Worm (Caenorhabditis elegans) whole organism, young adult: ENCODE data around the gene F49E10.2.
A peak's percentile ranks its signal among the peaks of the same experiment; 100 is the strongest.

Experiments used
- B0336.3 ChIP-seq: fragments of 200-800 bp; sonication (Bioruptor generic); IDR thresholded peaks from 2 replicates; pipeline ENCODE4 v1.3.6; 2022; ENCODE audit warnings: missing genetic modification characterization, missing compliant biosample characterization
- F10E7.11 ChIP-seq: sonication (generic microtip); optimal IDR thresholded peaks from 2 replicates; lab custom pipeline; 2017; ENCODE audit warnings: mild to moderate bottlenecking, missing genetic modification characterization, moderate library complexity, missing compliant biosample characterization
- F22D6.2 ChIP-seq: sonication (generic microtip); optimal IDR thresholded peaks from 2 replicates; lab custom pipeline; 2016; ENCODE audit warnings: mild to moderate bottlenecking, missing genetic modification characterization, missing compliant biosample characterization
- F33H1.4 ChIP-seq: fragments of 200-800 bp; sonication (Bioruptor generic); IDR thresholded peaks from 2 replicates; pipeline ENCODE4 v1.3.6; 2022; ENCODE audit warnings: missing genetic modification reagents, missing genetic modification characterization, missing compliant biosample characterization
- F55B11.4 ChIP-seq: sonication (generic microtip); optimal IDR thresholded peaks from 2 replicates; lab custom pipeline; 2016; ENCODE audit warnings: missing compliant biosample characterization, missing genetic modification characterization, borderline replicate concordance; ENCODE audit not compliant: insufficient read depth
- K11D2.4 ChIP-seq: fragments of 200-800 bp; sonication (Bioruptor generic); IDR thresholded peaks from 2 replicates; pipeline ENCODE4 v1.3.6; 2022; ENCODE audit warnings: missing genetic modification reagents, missing genetic modification characterization, missing compliant biosample characterization
- Y53G8AR.9 ChIP-seq: fragments of 200-800 bp; sonication (Bioruptor generic); conservative IDR thresholded peaks from 2 replicates; pipeline ENCODE4 v1.3.6; 2022; ENCODE audit warnings: missing genetic modification reagents, missing genetic modification characterization, missing compliant biosample characterization
- ama-1 ChIP-seq, 3 experiments: fragments of 150-350 bp in 1 of 3; sonication (generic microtip) in 2 of 3; optimal IDR thresholded peaks; 2 replicates each; lab custom pipeline; 2014 to 2018; ENCODE audit warnings: missing biosample characterization in 2 of 3, missing genetic modification characterization in 2 of 3, missing genetic modification reagents in 2 of 3
- aptf-2 ChIP-seq: fragments of 200-800 bp; sonication (Bioruptor generic); conservative IDR thresholded peaks from 2 replicates; pipeline ENCODE4 v1.3.6; 2022; ENCODE audit warnings: missing genetic modification reagents, missing genetic modification characterization, missing compliant biosample characterization
- athp-1 ChIP-seq: sonication (generic microtip); optimal IDR thresholded peaks from 2 replicates; lab custom pipeline; 2017; ENCODE audit warnings: mild to moderate bottlenecking, missing genetic modification characterization, missing compliant biosample characterization
- attf-3 ChIP-seq: fragments of 200-800 bp; sonication (Bioruptor generic); conservative IDR thresholded peaks from 2 replicates; pipeline ENCODE4 v1.3.6; 2022; ENCODE audit warnings: missing genetic modification reagents, missing genetic modification characterization, missing compliant biosample characterization
- bed-1 ChIP-seq: fragments of 200-800 bp; sonication (Bioruptor generic); IDR thresholded peaks from 2 replicates; pipeline ENCODE4 v1.3.6; 2022; ENCODE audit warnings: missing genetic modification reagents, missing genetic modification characterization, missing compliant biosample characterization
- cebp-1 ChIP-seq, 2 experiments: fragments of 200-800 bp in 1 of 2; sonication (Bioruptor generic) in 1 of 2; sonication (generic microtip) in 1 of 2; IDR thresholded peaks in 1 of 2; optimal IDR thresholded peaks in 1 of 2; 2 replicates each; pipeline versions ENCODE4 v1.3.6 to Lab custom; 2017 to 2022; ENCODE audit warnings: missing compliant biosample characterization in 2 of 2, missing genetic modification characterization in 2 of 2, mild to moderate bottlenecking in 1 of 2, missing genetic modification reagents in 1 of 2, moderate library complexity in 1 of 2
- ceh-27 ChIP-seq: fragments of 200-800 bp; sonication (Bioruptor generic); optimal IDR thresholded peaks from 2 replicates; lab custom pipeline; 2018; ENCODE audit warnings: mild to moderate bottlenecking, missing genetic modification characterization, moderate library complexity, missing compliant biosample characterization
- ceh-40 ChIP-seq: fragments of 200-800 bp; sonication (Bioruptor generic); IDR thresholded peaks from 2 replicates; pipeline ENCODE4 v1.3.6; 2022; ENCODE audit warnings: missing genetic modification characterization, missing compliant biosample characterization
- chd-7 ChIP-seq: sonication (generic microtip); optimal IDR thresholded peaks from 2 replicates; lab custom pipeline; 2016; ENCODE audit warnings: mild to moderate bottlenecking, missing genetic modification characterization, moderate library complexity, missing compliant biosample characterization
- dpff-1 ChIP-seq: sonication (generic microtip); optimal IDR thresholded peaks from 2 replicates; lab custom pipeline; 2017; ENCODE audit warnings: mild to moderate bottlenecking, missing genetic modification characterization, missing compliant biosample characterization
- efl-1 ChIP-seq: fragments of 150-350 bp; optimal IDR thresholded peaks from 2 replicates; lab custom pipeline; 2014; ENCODE audit warnings: missing biosample characterization, missing genetic modification reagents, missing genetic modification characterization
- egl-18 ChIP-seq: fragments of 200-800 bp; sonication (Bioruptor generic); IDR thresholded peaks from 2 replicates; pipeline ENCODE4 v1.3.6; 2022; ENCODE audit warnings: missing genetic modification reagents, missing genetic modification characterization, missing compliant biosample characterization
- egl-44 ChIP-seq: fragments of 200-800 bp; sonication (Bioruptor generic); IDR thresholded peaks from 2 replicates; pipeline ENCODE4 v1.3.6; 2022; ENCODE audit warnings: missing genetic modification reagents, missing genetic modification characterization, missing compliant biosample characterization
- ets-4 ChIP-seq: fragments of 200-800 bp; sonication (Bioruptor generic); optimal IDR thresholded peaks from 2 replicates; lab custom pipeline; 2018; ENCODE audit warnings: mild to moderate bottlenecking, missing genetic modification characterization, missing compliant biosample characterization
- hlh-12 ChIP-seq: sonication (generic microtip); optimal IDR thresholded peaks from 2 replicates; lab custom pipeline; 2016; ENCODE audit warnings: missing genetic modification characterization, missing compliant biosample characterization
- hlh-26 ChIP-seq: fragments of 200-800 bp; sonication (Bioruptor generic); conservative IDR thresholded peaks from 2 replicates; pipeline ENCODE4 v1.3.6; 2022; ENCODE audit warnings: missing genetic modification reagents, missing genetic modification characterization, missing compliant biosample characterization
- hsf-1 ChIP-seq: fragments of 200-800 bp; sonication (Bioruptor generic); IDR thresholded peaks from 2 replicates; pipeline ENCODE4 v1.3.6; 2022; ENCODE audit warnings: missing genetic modification reagents, missing genetic modification characterization, missing compliant biosample characterization
- lag-1 ChIP-seq: fragments of 200-800 bp; sonication (Bioruptor generic); IDR thresholded peaks from 2 replicates; pipeline ENCODE4 v1.3.6; 2022; ENCODE audit warnings: missing genetic modification reagents, missing genetic modification characterization, missing compliant biosample characterization
- lin-26 ChIP-seq: fragments of 200-800 bp; sonication (Bioruptor generic); IDR thresholded peaks from 2 replicates; pipeline ENCODE4 v1.3.6; 2022; ENCODE audit warnings: missing genetic modification reagents, missing genetic modification characterization, missing compliant biosample characterization
- lin-54 ChIP-seq: fragments of 200-800 bp; sonication (Bioruptor generic); optimal IDR thresholded peaks from 2 replicates; lab custom pipeline; 2018; ENCODE audit warnings: mild to moderate bottlenecking, missing genetic modification characterization, missing compliant biosample characterization
- lir-1 ChIP-seq: fragments of 200-800 bp; sonication (Bioruptor generic); conservative IDR thresholded peaks from 2 replicates; pipeline ENCODE4 v1.3.6; 2022; ENCODE audit warnings: missing genetic modification reagents, missing genetic modification characterization, missing compliant biosample characterization
- lsl-1 ChIP-seq: fragments of 200-800 bp; sonication (Bioruptor generic); optimal IDR thresholded peaks from 2 replicates; lab custom pipeline; 2018; ENCODE audit warnings: mild to moderate bottlenecking, missing genetic modification characterization, moderate library complexity, missing compliant biosample characterization
- madf-10 ChIP-seq: sonication (generic microtip); optimal IDR thresholded peaks from 2 replicates; lab custom pipeline; 2016; ENCODE audit warnings: mild to moderate bottlenecking, missing genetic modification characterization, missing compliant biosample characterization
- madf-6 ChIP-seq: fragments of 200-800 bp; sonication (Bioruptor generic); IDR thresholded peaks from 2 replicates; pipeline ENCODE4 v1.3.6; 2022; ENCODE audit warnings: missing genetic modification reagents, missing genetic modification characterization, missing compliant biosample characterization
- mcd-1 ChIP-seq: fragments of 200-800 bp; sonication (Bioruptor generic); IDR thresholded peaks from 2 replicates; pipeline ENCODE4 v1.3.6; 2022; ENCODE audit warnings: missing genetic modification reagents, missing genetic modification characterization, missing compliant biosample characterization
- nfya-1 ChIP-seq: sonication (generic microtip); optimal IDR thresholded peaks from 2 replicates; lab custom pipeline; 2017; ENCODE audit warnings: antibody characterized with exemption, missing compliant biosample characterization, missing genetic modification characterization, borderline replicate concordance; ENCODE audit not compliant: insufficient read depth
- nfyb-1 ChIP-seq: fragments of 200-800 bp; sonication (Bioruptor generic); IDR thresholded peaks from 2 replicates; pipeline ENCODE4 v1.3.6; 2022; ENCODE audit warnings: missing genetic modification reagents, missing genetic modification characterization, missing compliant biosample characterization
- nhr-27 ChIP-seq: fragments of 200-800 bp; sonication (Bioruptor generic); optimal IDR thresholded peaks from 2 replicates; lab custom pipeline; 2018; ENCODE audit warnings: mild to moderate bottlenecking, missing genetic modification characterization, moderate library complexity, missing compliant biosample characterization
- pha-4 ChIP-seq: fragments of 150-350 bp; sonication (generic microtip); optimal IDR thresholded peaks from 2 replicates; lab custom pipeline; 2014; ENCODE audit warnings: missing biosample characterization, missing genetic modification reagents, missing genetic modification characterization
- rcor-1 ChIP-seq: fragments of 200-800 bp; sonication (Bioruptor generic); IDR thresholded peaks from 2 replicates; pipeline ENCODE4 v1.3.6; 2022; ENCODE audit warnings: missing genetic modification reagents, missing genetic modification characterization, missing compliant biosample characterization
- rec-8 ChIP-seq, 2 experiments: sonication (generic microtip); optimal IDR thresholded peaks; 2 replicates each; lab custom pipeline; 2016; ENCODE audit warnings: mild to moderate bottlenecking in 2 of 2, missing genetic modification characterization in 2 of 2, missing genetic modification reagents in 2 of 2, missing genotype in 2 of 2, missing biosample characterization in 1 of 2, missing compliant biosample characterization in 1 of 2, moderate library complexity in 1 of 2
- sdz-38 ChIP-seq: sonication (generic microtip); optimal IDR thresholded peaks from 2 replicates; lab custom pipeline; 2016; ENCODE audit warnings: missing genotype, missing genetic modification characterization, missing compliant biosample characterization
- snpc-4 ChIP-seq, 5 experiments: fragments of 150-350 bp in 1 of 5; sonication (generic microtip) in 4 of 5; optimal IDR thresholded peaks; 2 replicates each; lab custom pipeline; 2014 to 2018; ENCODE audit warnings: missing genetic modification characterization in 5 of 5, missing biosample characterization in 3 of 5, antibody characterized with exemption in 2 of 5, mild to moderate bottlenecking in 2 of 5, missing compliant biosample characterization in 2 of 5, missing genotype in 2 of 5, moderate library complexity in 2 of 5, missing genetic modification reagents in 1 of 5
- somi-1 ChIP-seq: fragments of 200-800 bp; sonication (Bioruptor generic); optimal IDR thresholded peaks from 2 replicates; lab custom pipeline; 2018; ENCODE audit warnings: mild to moderate bottlenecking, missing genetic modification characterization, missing compliant biosample characterization
- xnd-1 ChIP-seq: sonication (generic microtip); optimal IDR thresholded peaks from 2 replicates; lab custom pipeline; 2016; ENCODE audit warnings: missing genotype, missing genetic modification reagents, missing genetic modification characterization, missing compliant biosample characterization
- zfh-2 ChIP-seq: fragments of 200-800 bp; sonication (Bioruptor generic); conservative IDR thresholded peaks from 2 replicates; pipeline ENCODE4 v1.3.6; 2022; ENCODE audit warnings: missing genetic modification reagents, missing genetic modification characterization, missing compliant biosample characterization
- ztf-25 ChIP-seq: fragments of 200-800 bp; sonication (Bioruptor generic); IDR thresholded peaks from 2 replicates; pipeline ENCODE4 v1.3.6; 2022; ENCODE audit warnings: missing genetic modification reagents, missing genetic modification characterization, missing compliant biosample characterization
- ztf-28 ChIP-seq: fragments of 200-800 bp; sonication (Bioruptor generic); IDR thresholded peaks from 2 replicates; pipeline ENCODE4 v1.3.6; 2022; ENCODE audit warnings: missing genetic modification reagents, missing genetic modification characterization, missing compliant biosample characterization

F49E10.2 gene

DNA sequence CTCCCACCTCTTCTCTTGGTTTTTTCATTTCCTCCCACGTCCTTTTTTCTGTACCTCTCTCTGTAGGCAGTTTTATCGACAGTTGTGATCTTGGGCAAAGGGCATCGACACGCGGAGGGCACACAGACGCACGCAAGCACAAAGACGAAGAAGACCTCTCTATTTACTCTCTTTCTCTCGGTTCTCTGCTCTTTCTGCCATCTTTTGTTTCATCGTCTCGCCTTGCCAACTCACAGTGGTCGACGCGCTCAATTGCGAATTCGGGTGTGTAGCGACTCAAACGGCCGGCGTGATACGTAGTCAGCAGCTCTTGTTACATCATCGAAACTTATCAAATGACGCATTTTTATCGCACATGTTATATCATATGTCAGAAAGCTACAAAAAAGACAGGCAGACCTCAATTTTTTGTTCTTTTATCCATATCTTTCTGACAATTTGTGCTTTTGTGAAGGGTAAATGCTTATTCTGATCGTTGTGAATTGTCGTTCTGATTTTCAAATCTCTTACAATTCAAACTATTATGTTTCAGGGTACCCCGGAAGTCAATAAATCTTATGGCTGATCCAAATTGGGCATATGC is 49.0 kb upstream of the F49E10.2 start, which contains the start of gene puf-9 (continued):
- TF ChIP-seq athp-1 (tag; lab: Kevin White, UChicago) (peak; percentile 97), nfya-1 (no peak), B0336.3 (GFP tag; lab: Robert Waterston, UW) (peak; percentile 97), ztf-25 (no peak), F10E7.11 (no peak), ztf-28 (GFP tag; lab: Robert Waterston, UW) (no peak), lag-1 (GFP tag; lab: Robert Waterston, UW) (no peak), xnd-1 (tag; lab: Kevin White, UChicago) (no peak), K11D2.4 (GFP tag; lab: Robert Waterston, UW) (peak; percentile 97), somi-1 (GFP tag; lab: Kevin White, UChicago) (peak; percentile 99), hlh-12 (no peak), madf-6 (peak; percentile 47), efl-1 (GFP tag; lab: Kevin White, UChicago) (no peak), dpff-1 (peak; percentile 79), ceh-40 (GFP tag; lab: Robert Waterston, UW) (0 out of 2 replicates have a peak, but pooled peaks have one; percentile 28), aptf-2 (0 out of 2 replicates have a peak, but pooled peaks have one; percentile 55), sdz-38 (tag; lab: Kevin White, UChicago) (no peak), hsf-1 (GFP tag; lab: Robert Waterston, UW) (no peak), nfyb-1 (GFP tag; lab: Robert Waterston, UW) (peak; percentile 95), rec-8 (tag; optimal IDR thresholded peaks at IDR 0.05; lab: Kevin White, UChicago) (no peak), mcd-1 (peak; percentile 99), pha-4 (peak; percentile 98), egl-44 (GFP tag; lab: Robert Waterston, UW) (peak; percentile 89), ama-1 (optimal IDR thresholded peaks at IDR 0.05; lab: Kevin White, UChicago) (no peak), ama-1 (GFP tag; optimal IDR thresholded peaks at IDR 0.05; lab: Kevin White, UChicago) (peak in 1 of 2 experiments; percentile 1), zfh-2 (GFP tag; lab: Robert Waterston, UW) (peak; percentile 99), chd-7 (tag; lab: Kevin White, UChicago) (peak; percentile 98), lin-26 (GFP tag; lab: Robert Waterston, UW) (peak; percentile 90), F33H1.4 (GFP tag; lab: Robert Waterston, UW) (peak; percentile 59), lsl-1 (GFP tag; lab: Kevin White, UChicago) (peak; percentile 7), bed-1 (GFP tag; lab: Robert Waterston, UW) (0 out of 2 replicates have a peak, but pooled peaks have one; percentile 54), snpc-4 (GFP tag; optimal IDR thresholded peaks at IDR 0.05; lab: Kevin White, UChicago) (peak; percentile 37), snpc-4 (tag; optimal IDR thresholded peaks at IDR 0.05; lab: Kevin White, UChicago) (peak; percentile 79 to 87 (median 82)), nhr-27 (tag; lab: Kevin White, UChicago) (peak; percentile 47), egl-18 (peak; percentile 82), madf-10 (tag; lab: Kevin White, UChicago) (peak; percentile 93)

DNA sequence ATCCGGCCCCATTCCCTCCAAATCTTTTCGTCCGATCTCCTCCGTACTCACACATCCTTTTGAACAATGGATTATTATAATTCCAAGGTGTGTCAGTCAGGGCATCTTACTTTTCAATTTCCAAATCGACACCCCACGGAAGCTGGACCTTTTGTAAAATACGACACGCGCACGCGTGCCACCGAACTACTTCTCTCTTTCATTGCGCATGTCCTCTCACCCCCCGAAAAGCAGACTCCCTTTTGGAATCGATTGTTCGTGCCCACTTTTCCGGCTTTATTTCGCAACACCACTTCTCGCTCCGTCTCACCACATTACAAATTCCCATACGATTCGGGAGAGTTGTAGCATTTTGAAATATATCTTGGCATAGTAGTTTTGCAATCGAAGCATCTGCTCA is 42.9 kb upstream of the F49E10.2 start:
- no peak for TF ChIP-seq nfya-1
- TF ChIP-seq chd-7 (tag; lab: Kevin White, UChicago): peak; percentile 19
- TF ChIP-seq F55B11.4 (tag; lab: Kevin White, UChicago): no peak
- no peak for TF ChIP-seq madf-10 (tag; lab: Kevin White, UChicago)
- TF ChIP-seq ceh-27: no peak
- TF ChIP-seq ets-4: no peak
- TF ChIP-seq F22D6.2: no peak
- TF ChIP-seq ama-1 (optimal IDR thresholded peaks at IDR 0.05; lab: Kevin White, UChicago): no peak
- TF ChIP-seq ama-1 (GFP tag; optimal IDR thresholded peaks at IDR 0.05; lab: Kevin White, UChicago): no peak
- peak; percentile 13 for TF ChIP-seq F10E7.11
- no peak for TF ChIP-seq B0336.3 (GFP tag; lab: Robert Waterston, UW)
- peak; percentile 87 for TF ChIP-seq cebp-1 (GFP tag; IDR thresholded peaks at IDR 0.05; lab: Robert Waterston, UW)
- peak; percentile 98 for TF ChIP-seq cebp-1 (tag; optimal IDR thresholded peaks at IDR 0.05; lab: Kevin White, UChicago)
- TF ChIP-seq hlh-26 (GFP tag; lab: Robert Waterston, UW): no peak
- TF ChIP-seq Y53G8AR.9: no peak
- no peak for TF ChIP-seq rcor-1 (GFP tag; lab: Robert Waterston, UW)
- TF ChIP-seq lir-1 (GFP tag; lab: Robert Waterston, UW): no peak
- no peak for TF ChIP-seq attf-3 (GFP tag; lab: Robert Waterston, UW)
- no peak for TF ChIP-seq sdz-38 (tag; lab: Kevin White, UChicago)
- TF ChIP-seq lin-54 (GFP tag; lab: Kevin White, UChicago): no peak
